Worm (Caenorhabditis elegans): ENCODE data around the gene pgap-2.

ce11 chrIII:4671949-4672348, 33.4 kb upstream of the pgap-2 start, which contains the start of gene srg-13:
- no peak for TF ChIP-seq ZK546.5 (tag; optimal IDR thresholded peaks at IDR 0.05)
- no peak for TF ChIP-seq unc-39 (tag; optimal IDR thresholded peaks at IDR 0.05)
- no peak for TF ChIP-seq crh-2 (tag; optimal IDR thresholded peaks at IDR 0.05)
- TF ChIP-seq mab-5 (tag; optimal IDR thresholded peaks at IDR 0.05) = no peak
- no peak for TF ChIP-seq elt-3 (tag; optimal IDR thresholded peaks at IDR 0.05)
- TF ChIP-seq nhr-11 (tag; optimal IDR thresholded peaks at IDR 0.05) = no peak
- TF ChIP-seq R02D3.7 (tag; optimal IDR thresholded peaks at IDR 0.05) = no peak
